Worm (Caenorhabditis elegans): ENCODE results near the gene AH9.6.

- TF ChIP-seq nhr-237 (tag; optimal IDR thresholded peaks at IDR 0.05) (peak; percentile 29), C34F6.9 (tag; optimal IDR thresholded peaks at IDR 0.05) (peak; percentile 89), mab-5 (tag; optimal IDR thresholded peaks at IDR 0.05) (peak; percentile 30), unc-39 (tag; optimal IDR thresholded peaks at IDR 0.05) (no peak), snpc-4 (tag; optimal IDR thresholded peaks at IDR 0.05) (peak; percentile 73)
These were observed 30.4 kb downstream of the AH9.6 start, which contains the start of gene vha-15 for ce11 chrX:2237438-2237961.
